Fruit fly (Drosophila melanogaster) whole organism, embryonic: ENCODE results near the gene H2.0.

Experiments used
- Atf3 ChIP-seq: fragments of 200-800 bp; sonication (Bioruptor generic); optimal IDR thresholded peaks from 3 replicates; lab custom pipeline; 2016; ENCODE audit warnings: missing biosample characterization, missing genetic modification characterization
- CG10209 ChIP-seq: fragments of 200-800 bp; sonication (Bioruptor generic); optimal IDR thresholded peaks from 3 replicates; lab custom pipeline; 2017; ENCODE audit warnings: missing biosample characterization, mild to moderate bottlenecking, missing genetic modification characterization, missing genetic modification reagents
- CG11398 ChIP-seq: fragments of 200-800 bp; sonication (Bioruptor generic); optimal IDR thresholded peaks from 2 replicates; lab custom pipeline; 2016; ENCODE audit warnings: missing biosample characterization, missing genetic modification characterization
- CG11695 ChIP-seq: fragments of 200-800 bp; sonication (Bioruptor generic); IDR thresholded peaks from 3 replicates; pipeline ENCODE4 v1.3.6; 2022; ENCODE audit warnings: missing biosample characterization, missing genetic modification characterization
- CG12659 ChIP-seq: fragments of 200-800 bp; sonication (Bioruptor generic); optimal IDR thresholded peaks from 3 replicates; lab custom pipeline; 2017; ENCODE audit warnings: mild to moderate bottlenecking, missing biosample characterization, missing genetic modification reagents, missing genetic modification characterization
- CG13296 ChIP-seq: fragments of 200-800 bp; sonication (Bioruptor generic); optimal IDR thresholded peaks from 3 replicates; lab custom pipeline; 2018; ENCODE audit warnings: missing biosample characterization, mild to moderate bottlenecking, missing genetic modification characterization
- CG13424 ChIP-seq: fragments of 200-800 bp; sonication (Bioruptor generic); optimal IDR thresholded peaks from 2 replicates; lab custom pipeline; 2019; ENCODE audit warnings: missing biosample characterization, mild to moderate bottlenecking, missing genetic modification characterization, moderate library complexity
- CG14710 ChIP-seq: fragments of 200-800 bp; sonication (Bioruptor generic); optimal IDR thresholded peaks from 3 replicates; lab custom pipeline; 2019; ENCODE audit warnings: missing biosample characterization, mild to moderate bottlenecking, missing genetic modification characterization, moderate library complexity
- CG15269 ChIP-seq: fragments of 200-800 bp; sonication (Bioruptor generic); optimal IDR thresholded peaks from 2 replicates; lab custom pipeline; 2018; ENCODE audit warnings: missing biosample characterization, mild to moderate bottlenecking, missing genetic modification characterization, moderate library complexity
- CG15514 ChIP-seq: fragments of 200-800 bp; sonication (Bioruptor generic); optimal IDR thresholded peaks from 3 replicates; lab custom pipeline; 2017; ENCODE audit warnings: missing biosample characterization, missing genetic modification characterization, mild to moderate bottlenecking, moderate library complexity, missing genetic modification reagents
- CG1647 ChIP-seq: fragments of 200-800 bp; sonication (Bioruptor generic); optimal IDR thresholded peaks from 3 replicates; lab custom pipeline; 2016; ENCODE audit warnings: missing biosample characterization, missing genetic modification characterization
- CG17829 ChIP-seq: fragments of 200-800 bp; optimal IDR thresholded peaks from 2 replicates; lab custom pipeline; 2019; ENCODE audit warnings: missing biosample characterization, mild to moderate bottlenecking, missing genetic modification characterization, moderate library complexity
- CG1792 ChIP-seq: fragments of 200-800 bp; sonication (Bioruptor generic); optimal IDR thresholded peaks from 2 replicates; lab custom pipeline; 2016; ENCODE audit warnings: missing biosample characterization, missing genetic modification characterization
- CG18011 ChIP-seq: fragments of 200-800 bp; sonication (Bioruptor generic); optimal IDR thresholded peaks from 2 replicates; lab custom pipeline; 2017; ENCODE audit warnings: missing biosample characterization, missing genetic modification characterization, mild to moderate bottlenecking, moderate library complexity, missing genotype
- CG18619 ChIP-seq: fragments of 200-800 bp; sonication (Bioruptor generic); optimal IDR thresholded peaks from 3 replicates; lab custom pipeline; 2017; ENCODE audit warnings: missing biosample characterization, mild to moderate bottlenecking, missing genetic modification characterization
- CG2678 ChIP-seq: fragments of 200-800 bp; sonication (Bioruptor generic); optimal IDR thresholded peaks from 3 replicates; lab custom pipeline; 2019; ENCODE audit warnings: missing biosample characterization, mild to moderate bottlenecking, missing genetic modification characterization, moderate library complexity
- CG2712 ChIP-seq: fragments of 200-800 bp; optimal IDR thresholded peaks from 3 replicates; lab custom pipeline; 2019; ENCODE audit warnings: missing biosample characterization, mild to moderate bottlenecking, missing genetic modification characterization, moderate library complexity
- CG3407 ChIP-seq: fragments of 200-800 bp; sonication (Bioruptor generic); optimal IDR thresholded peaks from 2 replicates; lab custom pipeline; 2018; ENCODE audit warnings: missing biosample characterization, mild to moderate bottlenecking, missing genetic modification characterization
- CG6654 ChIP-seq: fragments of 200-800 bp; sonication (Bioruptor generic); optimal IDR thresholded peaks from 2 replicates; lab custom pipeline; 2017; ENCODE audit warnings: missing biosample characterization, mild to moderate bottlenecking, missing genetic modification characterization
- CG6765 ChIP-seq: fragments of 200-800 bp; sonication (Bioruptor generic); optimal IDR thresholded peaks from 3 replicates; lab custom pipeline; 2017; ENCODE audit warnings: missing biosample characterization, mild to moderate bottlenecking, missing genetic modification characterization
- CG8281 ChIP-seq: fragments of 200-800 bp; sonication (Bioruptor generic); optimal IDR thresholded peaks from 2 replicates; lab custom pipeline; 2018; ENCODE audit warnings: missing biosample characterization, mild to moderate bottlenecking, missing genetic modification characterization, moderate library complexity
- CG8359 ChIP-seq: fragments of 200-800 bp; sonication (Bioruptor generic); optimal IDR thresholded peaks from 2 replicates; lab custom pipeline; 2017; ENCODE audit warnings: missing biosample characterization, mild to moderate bottlenecking, missing genetic modification characterization, borderline replicate concordance
- D ChIP-seq, 2 experiments: fragments of 200-800 bp in 1 of 2; fragments of >200 bp in 1 of 2; sonication (Bioruptor generic) in 1 of 2; optimal IDR thresholded peaks; 2 replicates in 1 of 2; 3 replicates in 1 of 2; lab custom pipeline; 2017; ENCODE audit warnings: mild to moderate bottlenecking in 1 of 2, missing biosample characterization in 1 of 2, missing genetic modification characterization in 1 of 2, missing genetic modification reagents in 1 of 2
- D19A ChIP-seq: fragments of 200-800 bp; optimal IDR thresholded peaks from 3 replicates; lab custom pipeline; 2019; ENCODE audit warnings: missing biosample characterization, mild to moderate bottlenecking, missing genetic modification characterization, moderate library complexity
- Dbx ChIP-seq: fragments of 200-800 bp; sonication (Bioruptor generic); IDR thresholded peaks from 3 replicates; pipeline ENCODE4 v1.3.6; 2022; ENCODE audit warnings: missing biosample characterization, missing genetic modification characterization
- Hmr ChIP-seq: fragments of 200-800 bp; sonication (Bioruptor generic); optimal IDR thresholded peaks from 3 replicates; lab custom pipeline; 2017; ENCODE audit warnings: mild to moderate bottlenecking, missing biosample characterization, missing genetic modification reagents, missing genetic modification characterization
- Mad ChIP-seq: fragments of 200-800 bp; sonication (Bioruptor generic); optimal IDR thresholded peaks from 2 replicates; lab custom pipeline; 2016; ENCODE audit warnings: missing biosample characterization, missing genetic modification characterization
- Neu2 ChIP-seq: fragments of 200-800 bp; sonication (Bioruptor generic); optimal IDR thresholded peaks from 3 replicates; lab custom pipeline; 2016; ENCODE audit warnings: missing biosample characterization, missing genetic modification characterization, borderline replicate concordance
- Pdp1 ChIP-seq, 2 experiments: fragments of 200-800 bp; sonication (Bioruptor generic); optimal IDR thresholded peaks; 3 replicates each; lab custom pipeline; 2016; ENCODE audit warnings: missing biosample characterization in 2 of 2, missing genetic modification characterization in 2 of 2, mild to moderate bottlenecking in 1 of 2, moderate library complexity in 1 of 2
- Xbp1 ChIP-seq: fragments of 200-800 bp; sonication (Bioruptor generic); optimal IDR thresholded peaks from 3 replicates; lab custom pipeline; 2016; ENCODE audit warnings: missing biosample characterization, mild to moderate bottlenecking, missing genetic modification characterization
- ase ChIP-seq: fragments of 200-800 bp; sonication (Bioruptor generic); IDR thresholded peaks from 3 replicates; pipeline ENCODE4 v1.3.6; 2022; ENCODE audit warnings: missing biosample characterization, missing genetic modification characterization
- ash1 ChIP-seq: fragments of 200-800 bp; sonication (Bioruptor generic); optimal IDR thresholded peaks from 2 replicates; lab custom pipeline; 2018; ENCODE audit warnings: missing biosample characterization, mild to moderate bottlenecking, missing genetic modification characterization
- ci ChIP-seq: fragments of 200-800 bp; sonication (Bioruptor generic); IDR thresholded peaks from 3 replicates; pipeline ENCODE4 v1.3.6; 2022; ENCODE audit warnings: missing biosample characterization, missing genetic modification characterization
- cwo ChIP-seq: fragments of 200-800 bp; sonication (Bioruptor generic); optimal IDR thresholded peaks from 3 replicates; lab custom pipeline; 2017; ENCODE audit warnings: missing biosample characterization, missing genetic modification characterization, mild to moderate bottlenecking, moderate library complexity, missing genetic modification reagents
- emc ChIP-seq: fragments of 200-800 bp; sonication (Bioruptor generic); optimal IDR thresholded peaks from 2 replicates; lab custom pipeline; 2016; ENCODE audit warnings: missing biosample characterization, missing genetic modification characterization
- esg ChIP-seq: fragments of 200-800 bp; sonication (Bioruptor generic); conservative IDR thresholded peaks from 2 replicates; pipeline ENCODE4 v1.3.6; 2022; ENCODE audit warnings: missing biosample characterization, missing genetic modification characterization
- fd64A ChIP-seq: fragments of 200-800 bp; sonication (Bioruptor generic); optimal IDR thresholded peaks from 3 replicates; lab custom pipeline; 2018; ENCODE audit warnings: missing biosample characterization, mild to moderate bottlenecking, missing genetic modification characterization
- fu2 ChIP-seq: fragments of 200-800 bp; sonication (Bioruptor generic); optimal IDR thresholded peaks from 2 replicates; lab custom pipeline; 2016; ENCODE audit warnings: missing biosample characterization, missing genetic modification characterization
- grau ChIP-seq: fragments of 200-800 bp; optimal IDR thresholded peaks from 3 replicates; lab custom pipeline; 2019; ENCODE audit warnings: missing biosample characterization, mild to moderate bottlenecking, missing genetic modification characterization, moderate library complexity
- ind ChIP-seq: fragments of 200-800 bp; sonication (Bioruptor generic); optimal IDR thresholded peaks from 3 replicates; lab custom pipeline; 2016; ENCODE audit warnings: missing biosample characterization, missing genetic modification characterization
- lbe ChIP-seq: fragments of 200-800 bp; sonication (Bioruptor generic); optimal IDR thresholded peaks from 2 replicates; lab custom pipeline; 2016; ENCODE audit warnings: missing biosample characterization, mild to moderate bottlenecking, missing genetic modification characterization
- mirr ChIP-seq: fragments of 200-800 bp; sonication (Bioruptor generic); optimal IDR thresholded peaks from 3 replicates; lab custom pipeline; 2018; ENCODE audit warnings: missing biosample characterization, mild to moderate bottlenecking, missing genetic modification characterization
- pan ChIP-seq, 4 experiments: fragments of >200 bp in 3 of 4; fragments of 200-800 bp in 1 of 4; sonication (Bioruptor generic) in 1 of 4; optimal IDR thresholded peaks in 3 of 4; IDR thresholded peaks in 1 of 4; 2 replicates each; pipeline versions ENCODE4 v1.3.6 to Lab custom; 2017 to 2022; ENCODE audit warnings: missing biosample characterization in 2 of 4, missing genetic modification characterization in 2 of 4, mixed read lengths in 1 of 4
- sens-2 ChIP-seq: fragments of 200-800 bp; sonication (Bioruptor generic); IDR thresholded peaks from 2 replicates; pipeline ENCODE4 v1.3.6; 2022; ENCODE audit warnings: missing biosample characterization, missing genetic modification characterization
- sr ChIP-seq: fragments of 200-800 bp; sonication (Bioruptor generic); IDR thresholded peaks from 3 replicates; pipeline ENCODE4 v1.3.6; 2022; ENCODE audit warnings: missing biosample characterization, missing genetic modification characterization
- ttk ChIP-seq: fragments of 200-800 bp; sonication (Bioruptor generic); IDR thresholded peaks from 2 replicates; pipeline ENCODE4 v2.1.2; 2022; ENCODE audit warnings: missing biosample characterization, missing genetic modification characterization
- zfh1 ChIP-seq: fragments of 200-800 bp; sonication (Bioruptor generic); IDR thresholded peaks from 3 replicates; pipeline ENCODE4 v1.3.6; 2022; ENCODE audit warnings: missing biosample characterization, missing genetic modification characterization

H2.0 gene

dm6 chr2L:6045972-6046718 lies 26.9 kb upstream of the H2.0 start, which contains the start of gene Pfas (continued):
- TF ChIP-seq CG10209 (GFP tag; lab: Kevin White, UChicago), result peak; percentile 41
- no peak for TF ChIP-seq CG11398
- peak; percentile 46 for TF ChIP-seq CG6765 (GFP tag; lab: Kevin White, UChicago)
- no peak for TF ChIP-seq Neu2
- TF ChIP-seq CG12659 (GFP tag; lab: Kevin White, UChicago), result peak; percentile 70
- peak; percentile 75 for TF ChIP-seq mirr (GFP tag; lab: Kevin White, UChicago)
- peak; percentile 26; the same call in 1 of the 3 replicates for TF ChIP-seq zfh1 (GFP tag; lab: Robert Waterston, UW)
- TF ChIP-seq ash1, result peak; percentile 18
- TF ChIP-seq Pdp1 (GFP tag; optimal IDR thresholded peaks at IDR 0.05; lab: Kevin White, UChicago), result peak; percentile 32 to 100
- TF ChIP-seq ase, result no peak
- 0 out of 3 replicates have a peak, but pooled peaks have one; percentile 21 for TF ChIP-seq CG11695
- peak; percentile 63 for TF ChIP-seq grau
- TF ChIP-seq CG13296 (GFP tag; lab: Kevin White, UChicago), result peak; percentile 26
- peak; percentile 57 for TF ChIP-seq CG1792 (GFP tag; lab: Kevin White, UChicago)
- TF ChIP-seq CG2678 (tag; lab: Kevin White, UChicago), result peak; percentile 80
- peak; percentile 78; the same call in 2 of the 3 replicates for TF ChIP-seq ci (GFP tag; lab: Robert Waterston, UW)
- TF ChIP-seq ind (GFP tag; lab: Kevin White, UChicago), result peak; percentile 55
- TF ChIP-seq D (optimal IDR thresholded peaks at IDR 0.05; lab: Kevin White, UChicago), result no peak
- no peak for TF ChIP-seq D (GFP tag; optimal IDR thresholded peaks at IDR 0.05; lab: Kevin White, UChicago)
- TF ChIP-seq fu2, result peak; percentile 64
- no peak for TF ChIP-seq CG8281 (tag; lab: Kevin White, UChicago)
- TF ChIP-seq sr, result no peak
- peak; percentile 76 for TF ChIP-seq CG15514 (GFP tag; lab: Kevin White, UChicago)
- TF ChIP-seq Xbp1, result peak; percentile 52
- peak; percentile 35 for TF ChIP-seq lbe (GFP tag; lab: Kevin White, UChicago)
- no peak for TF ChIP-seq Atf3 (GFP tag; lab: Kevin White, UChicago)
- TF ChIP-seq cwo, result peak; percentile 81
- TF ChIP-seq CG18619 (GFP tag; lab: Kevin White, UChicago), result peak; percentile 38
- TF ChIP-seq CG18011, result peak; percentile 56
- TF ChIP-seq Hmr (GFP tag; lab: Kevin White, UChicago), result peak; percentile 80
- no peak for TF ChIP-seq fd64A
- peak; percentile 39 for TF ChIP-seq CG13424 (tag; lab: Kevin White, UChicago)
- TF ChIP-seq CG1647 (GFP tag; lab: Kevin White, UChicago), result peak; percentile 61
- no peak for TF ChIP-seq CG8359
- TF ChIP-seq CG17829 (tag; lab: Kevin White, UChicago), result peak; percentile 19
- TF ChIP-seq CG15269, result peak; percentile 44
- no peak for TF ChIP-seq pan (optimal IDR thresholded peaks at IDR 0.05; lab: Kevin White, UChicago)
- peak in 1 of 2 experiments; percentile 49 for TF ChIP-seq pan (GFP tag; optimal IDR thresholded peaks at IDR 0.05 in 1 of 2, IDR thresholded peaks at IDR 0.05 in 1 of 2)
- TF ChIP-seq emc (GFP tag; lab: Kevin White, UChicago), result peak; percentile 2
- TF ChIP-seq D19A (tag; lab: Kevin White, UChicago), result no peak
- TF ChIP-seq Mad, result no peak
- no peak for TF ChIP-seq ttk (GFP tag; lab: Robert Waterston, UW)
- TF ChIP-seq CG3407, result peak; percentile 6
- 0 out of 3 replicates have a peak, but pooled peaks have one; percentile 5 for TF ChIP-seq Dbx
- peak; percentile 16 for TF ChIP-seq CG14710 (tag; lab: Kevin White, UChicago)
- TF ChIP-seq sens-2 (GFP tag; lab: Robert Waterston, UW), result no peak
- no peak for TF ChIP-seq esg (GFP tag; lab: Robert Waterston, UW)
- TF ChIP-seq CG6654 (GFP tag; lab: Kevin White, UChicago), result peak; percentile 70
- TF ChIP-seq CG2712 (tag; lab: Kevin White, UChicago), result peak; percentile 38
